Fruit fly (Drosophila melanogaster) whole organism, embryonic: ENCODE data around the gene kay.

ENCODE experiments used
- Awh ChIP-seq: fragments of 200-800 bp; sonication (Bioruptor generic); IDR thresholded peaks from 2 replicates; pipeline ENCODE4, ENCODE4 v1.3.6; 2022; ENCODE audit warnings: missing biosample characterization, missing genetic modification characterization
- CG10267 ChIP-seq: fragments of 200-800 bp; sonication (Bioruptor generic); optimal IDR thresholded peaks from 2 replicates; lab custom pipeline; 2018; ENCODE audit warnings: missing biosample characterization, mild to moderate bottlenecking, missing genetic modification characterization, moderate library complexity
- CG10654 ChIP-seq: fragments of 200-800 bp; sonication (Bioruptor generic); optimal IDR thresholded peaks from 2 replicates; lab custom pipeline; 2016; ENCODE audit warnings: missing biosample characterization, missing genetic modification characterization
- CG1233 ChIP-seq: fragments of 200-800 bp; sonication (Bioruptor generic); optimal IDR thresholded peaks from 4 replicates; lab custom pipeline; 2018; ENCODE audit warnings: missing biosample characterization, mild to moderate bottlenecking, missing genetic modification characterization
- CG12659 ChIP-seq: fragments of 200-800 bp; sonication (Bioruptor generic); optimal IDR thresholded peaks from 3 replicates; lab custom pipeline; 2017; ENCODE audit warnings: mild to moderate bottlenecking, missing biosample characterization, missing genetic modification reagents, missing genetic modification characterization
- CG12769 ChIP-seq: fragments of 200-800 bp; sonication (Bioruptor generic); optimal IDR thresholded peaks from 2 replicates; lab custom pipeline; 2019; ENCODE audit warnings: missing biosample characterization, mild to moderate bottlenecking, missing genetic modification characterization, moderate library complexity
- CG13296 ChIP-seq: fragments of 200-800 bp; sonication (Bioruptor generic); optimal IDR thresholded peaks from 3 replicates; lab custom pipeline; 2018; ENCODE audit warnings: missing biosample characterization, mild to moderate bottlenecking, missing genetic modification characterization
- CG13424 ChIP-seq: fragments of 200-800 bp; sonication (Bioruptor generic); optimal IDR thresholded peaks from 2 replicates; lab custom pipeline; 2019; ENCODE audit warnings: missing biosample characterization, mild to moderate bottlenecking, missing genetic modification characterization, moderate library complexity
- CG14860 ChIP-seq: fragments of 200-800 bp; sonication (Bioruptor generic); IDR thresholded peaks from 3 replicates; pipeline ENCODE4 v1.3.6; 2022; ENCODE audit warnings: missing biosample characterization, missing genetic modification characterization; ENCODE audit not compliant: partially characterized antibody
- CG1647 ChIP-seq: fragments of 200-800 bp; sonication (Bioruptor generic); optimal IDR thresholded peaks from 3 replicates; lab custom pipeline; 2016; ENCODE audit warnings: missing biosample characterization, missing genetic modification characterization
- CG16815 ChIP-seq: fragments of 200-800 bp; sonication (Bioruptor generic); optimal IDR thresholded peaks from 3 replicates; lab custom pipeline; 2017; ENCODE audit warnings: missing biosample characterization, mild to moderate bottlenecking, missing genetic modification characterization
- CG17361 ChIP-seq: fragments of 200-800 bp; sonication (Bioruptor generic); IDR thresholded peaks from 3 replicates; pipeline ENCODE4 v1.3.6; 2022; ENCODE audit warnings: missing biosample characterization, missing genetic modification characterization
- CG17385 ChIP-seq: fragments of 200-800 bp; sonication (Bioruptor generic); optimal IDR thresholded peaks from 3 replicates; lab custom pipeline; 2018; ENCODE audit warnings: missing biosample characterization, mild to moderate bottlenecking, missing genetic modification characterization
- CG18476 ChIP-seq: fragments of 200-800 bp; sonication (Bioruptor generic); optimal IDR thresholded peaks from 2 replicates; lab custom pipeline; 2016; ENCODE audit warnings: missing biosample characterization, mild to moderate bottlenecking, missing genetic modification characterization
- CG2120 ChIP-seq: fragments of 200-800 bp; sonication (Bioruptor generic); optimal IDR thresholded peaks from 3 replicates; lab custom pipeline; 2016; ENCODE audit warnings: missing biosample characterization, missing genetic modification characterization
- CG30020 ChIP-seq: fragments of 200-800 bp; optimal IDR thresholded peaks from 2 replicates; lab custom pipeline; 2019; ENCODE audit warnings: missing biosample characterization, mild to moderate bottlenecking, missing genetic modification characterization, moderate library complexity
- CG30431 ChIP-seq: fragments of 200-800 bp; sonication (Bioruptor generic); optimal IDR thresholded peaks from 2 replicates; lab custom pipeline; 2017; ENCODE audit warnings: missing biosample characterization, missing genetic modification characterization
- CG6254 ChIP-seq: fragments of 200-800 bp; sonication (Bioruptor generic); optimal IDR thresholded peaks from 3 replicates; lab custom pipeline; 2017; ENCODE audit warnings: mild to moderate bottlenecking, missing biosample characterization, missing genetic modification reagents, missing genetic modification characterization
- CG6813 ChIP-seq: fragments of 200-800 bp; sonication (Bioruptor generic); optimal IDR thresholded peaks from 2 replicates; lab custom pipeline; 2017; ENCODE audit warnings: missing biosample characterization, missing genetic modification characterization, mild to moderate bottlenecking, moderate library complexity, missing genetic modification reagents
- CG7786 ChIP-seq: fragments of 200-800 bp; sonication (Bioruptor generic); optimal IDR thresholded peaks from 2 replicates; lab custom pipeline; 2016; ENCODE audit warnings: missing biosample characterization, missing genetic modification characterization
- CG8924 ChIP-seq: fragments of 200-800 bp; optimal IDR thresholded peaks from 3 replicates; lab custom pipeline; 2019; ENCODE audit warnings: missing biosample characterization, mild to moderate bottlenecking, missing genetic modification characterization, moderate library complexity
- CG9727 ChIP-seq: fragments of 200-800 bp; sonication (Bioruptor generic); optimal IDR thresholded peaks from 3 replicates; lab custom pipeline; 2017; ENCODE audit warnings: missing biosample characterization, mild to moderate bottlenecking, missing genetic modification characterization
- CG9817 ChIP-seq: fragments of 200-800 bp; sonication (Bioruptor generic); optimal IDR thresholded peaks from 2 replicates; lab custom pipeline; 2018; ENCODE audit warnings: missing biosample characterization, mild to moderate bottlenecking, missing genetic modification characterization, moderate library complexity
- Deaf1 ChIP-seq: fragments of 200-800 bp; optimal IDR thresholded peaks from 3 replicates; lab custom pipeline; 2019; ENCODE audit warnings: missing biosample characterization, mild to moderate bottlenecking, missing genetic modification characterization, moderate library complexity
- Dek ChIP-seq: fragments of 200-800 bp; sonication (Bioruptor generic); optimal IDR thresholded peaks from 3 replicates; lab custom pipeline; 2019; ENCODE audit warnings: missing biosample characterization, mild to moderate bottlenecking, missing genetic modification characterization, moderate library complexity
- E2f1 ChIP-seq: fragments of 200-800 bp; sonication (Bioruptor generic); IDR thresholded peaks from 2 replicates; pipeline ENCODE4 v1.3.6; 2022; ENCODE audit warnings: missing biosample characterization, missing genetic modification characterization
- Fer1 ChIP-seq: fragments of 200-800 bp; sonication (Bioruptor generic); optimal IDR thresholded peaks from 2 replicates; lab custom pipeline; 2017; ENCODE audit warnings: missing biosample characterization, mild to moderate bottlenecking, missing genetic modification characterization
- Hand ChIP-seq: fragments of 200-800 bp; sonication (Bioruptor generic); optimal IDR thresholded peaks from 2 replicates; lab custom pipeline; 2017; ENCODE audit warnings: mild to moderate bottlenecking, missing biosample characterization, missing genetic modification reagents, missing genetic modification characterization
- Max ChIP-seq: fragments of 200-800 bp; sonication (Bioruptor generic); optimal IDR thresholded peaks from 2 replicates; lab custom pipeline; 2016; ENCODE audit warnings: missing biosample characterization, mild to moderate bottlenecking, missing genetic modification characterization
- Med ChIP-seq: fragments of 200-800 bp; sonication (Bioruptor generic); peaks from one replicate; lab custom pipeline; 2016; ENCODE audit warnings: missing biosample characterization, missing genetic modification characterization, mild to moderate bottlenecking, inconsistent platforms, moderate library complexity
- Meics ChIP-seq: fragments of 200-800 bp; sonication (Bioruptor generic); optimal IDR thresholded peaks from 2 replicates; lab custom pipeline; 2017; ENCODE audit warnings: missing biosample characterization, mild to moderate bottlenecking, missing genetic modification characterization
- PHDP ChIP-seq: fragments of 200-800 bp; sonication (Bioruptor generic); optimal IDR thresholded peaks from 3 replicates; lab custom pipeline; 2018; ENCODE audit warnings: missing biosample characterization, mild to moderate bottlenecking, missing genetic modification characterization, moderate library complexity
- caup ChIP-seq: fragments of 200-800 bp; sonication (Bioruptor generic); optimal IDR thresholded peaks from 3 replicates; lab custom pipeline; 2017; ENCODE audit warnings: missing biosample characterization, mild to moderate bottlenecking, missing genetic modification characterization, moderate library complexity; ENCODE audit not compliant: severe bottlenecking
- da ChIP-seq: fragments of 200-800 bp; sonication (Bioruptor generic); optimal IDR thresholded peaks from 2 replicates; lab custom pipeline; 2016; ENCODE audit warnings: missing biosample characterization, missing genetic modification characterization
- dan ChIP-seq: fragments of 200-800 bp; sonication (Bioruptor generic); IDR thresholded peaks from 2 replicates; pipeline ENCODE4 v1.3.6; 2022; ENCODE audit warnings: missing biosample characterization, missing genetic modification characterization
- danr ChIP-seq: fragments of 200-800 bp; sonication (Bioruptor generic); IDR thresholded peaks from 2 replicates; pipeline ENCODE4 v1.3.6; 2022; ENCODE audit warnings: missing biosample characterization, missing genetic modification characterization
- jing ChIP-seq: fragments of 200-800 bp; sonication (Bioruptor generic); optimal IDR thresholded peaks from 2 replicates; lab custom pipeline; 2018; ENCODE audit warnings: missing biosample characterization, mild to moderate bottlenecking, missing genetic modification characterization
- lbe ChIP-seq: fragments of 200-800 bp; sonication (Bioruptor generic); optimal IDR thresholded peaks from 2 replicates; lab custom pipeline; 2016; ENCODE audit warnings: missing biosample characterization, mild to moderate bottlenecking, missing genetic modification characterization
- nerfin-1 ChIP-seq: fragments of 200-800 bp; sonication (Bioruptor generic); optimal IDR thresholded peaks from 3 replicates; lab custom pipeline; 2019; ENCODE audit warnings: missing biosample characterization, mild to moderate bottlenecking, missing genetic modification characterization, moderate library complexity
- pan ChIP-seq, 4 experiments: fragments of >200 bp in 3 of 4; fragments of 200-800 bp in 1 of 4; sonication (Bioruptor generic) in 1 of 4; optimal IDR thresholded peaks in 3 of 4; IDR thresholded peaks in 1 of 4; 2 replicates each; pipeline versions ENCODE4 v1.3.6 to Lab custom; 2017 to 2022; ENCODE audit warnings: missing biosample characterization in 2 of 4, missing genetic modification characterization in 2 of 4, mixed read lengths in 1 of 4
- pfk ChIP-seq: fragments of 200-800 bp; sonication (Bioruptor generic); optimal IDR thresholded peaks from 2 replicates; lab custom pipeline; 2018; ENCODE audit warnings: missing biosample characterization, mild to moderate bottlenecking, missing genetic modification characterization, moderate library complexity
- sens ChIP-seq: fragments of 200-800 bp; sonication (Bioruptor generic); peaks from one replicate; lab custom pipeline; 2016; ENCODE audit warnings: missing biosample characterization, missing genetic modification characterization
- shn ChIP-seq: fragments of 200-800 bp; sonication (Bioruptor generic); optimal IDR thresholded peaks from 3 replicates; lab custom pipeline; 2016; ENCODE audit warnings: missing biosample characterization, missing genetic modification characterization
- sim ChIP-seq: fragments of 200-800 bp; sonication (Bioruptor generic); IDR thresholded peaks from 2 replicates; pipeline ENCODE4 v1.3.6; 2022; ENCODE audit warnings: missing biosample characterization, missing genetic modification characterization
- so ChIP-seq: fragments of 200-800 bp; sonication (Bioruptor generic); IDR thresholded peaks from 3 replicates; pipeline ENCODE4 v1.3.6; 2022; ENCODE audit warnings: missing biosample characterization, missing genetic modification characterization
- sob ChIP-seq: fragments of 200-800 bp; sonication (Bioruptor generic); IDR thresholded peaks from 2 replicates; pipeline ENCODE4 v1.3.6; 2022; ENCODE audit warnings: missing biosample characterization, missing genetic modification characterization
- sug ChIP-seq: fragments of 200-800 bp; optimal IDR thresholded peaks from 2 replicates; lab custom pipeline; 2019; ENCODE audit warnings: missing biosample characterization, mild to moderate bottlenecking, missing genetic modification characterization, moderate library complexity
- unpg ChIP-seq: fragments of 200-800 bp; sonication (Bioruptor generic); optimal IDR thresholded peaks from 3 replicates; lab custom pipeline; 2018; ENCODE audit warnings: missing biosample characterization, mild to moderate bottlenecking, missing genetic modification characterization, moderate library complexity
- wor ChIP-seq: fragments of 200-800 bp; sonication (Bioruptor generic); IDR thresholded peaks from 2 replicates; pipeline ENCODE4 v1.3.6; 2022; ENCODE audit warnings: missing biosample characterization, missing genetic modification characterization
- zen ChIP-seq: fragments of 200-800 bp; sonication (Bioruptor generic); optimal IDR thresholded peaks from 3 replicates; lab custom pipeline; 2018; ENCODE audit warnings: missing biosample characterization, mild to moderate bottlenecking, missing genetic modification characterization, moderate library complexity

kay gene

DNA sequence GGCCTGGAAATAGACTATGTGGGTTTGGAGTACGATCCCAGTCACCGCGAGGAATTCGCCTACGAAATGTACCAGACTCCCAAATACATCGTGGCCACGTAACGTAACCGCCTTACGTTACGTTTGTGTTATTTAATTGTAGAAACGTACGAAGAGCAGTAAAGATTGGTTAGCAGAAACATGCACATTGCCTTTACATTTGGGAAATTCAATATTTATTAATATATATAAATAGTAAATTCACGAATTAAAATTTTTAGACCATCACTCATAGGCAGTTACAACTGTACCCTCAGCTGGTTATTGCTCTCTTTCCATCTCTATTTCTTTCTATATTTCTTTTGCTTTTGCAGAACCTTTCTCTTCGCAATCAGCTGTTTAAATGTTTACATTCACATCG lies 27.9 kb upstream of the kay start, which contains the start of gene Gnpnat (continued):
- TF ChIP-seq da (GFP tag; lab: Kevin White, UChicago) = no peak
- TF ChIP-seq sob (GFP tag; lab: Robert Waterston, UW) = no peak
- no peak for TF ChIP-seq sim
- no peak for TF ChIP-seq dan (GFP tag; lab: Robert Waterston, UW)
- peak; percentile 48 for TF ChIP-seq CG16815 (GFP tag; lab: Kevin White, UChicago)
- TF ChIP-seq CG17361 = no peak
- peak; percentile 55 for TF ChIP-seq CG1233 (GFP tag; lab: Kevin White, UChicago)
- TF ChIP-seq CG12659 (GFP tag; lab: Kevin White, UChicago) = peak; percentile 55
- TF ChIP-seq jing (GFP tag; lab: Kevin White, UChicago) = no peak
- TF ChIP-seq wor (GFP tag; lab: Robert Waterston, UW) = no peak
- peak; percentile 17 for TF ChIP-seq nerfin-1 (tag; lab: Kevin White, UChicago)
- TF ChIP-seq PHDP (tag; lab: Kevin White, UChicago) = peak; percentile 67
- TF ChIP-seq Med (GFP tag; lab: Kevin White, UChicago) = peak; percentile 44
- peak; percentile 26 for TF ChIP-seq Deaf1 (tag; lab: Kevin White, UChicago)
- TF ChIP-seq caup = peak; percentile 48
- peak; percentile 5 for TF ChIP-seq CG30431
- TF ChIP-seq Awh (GFP tag; lab: Robert Waterston, UW) = no peak
- peak; percentile 57 for TF ChIP-seq CG8924 (tag; lab: Kevin White, UChicago)
- no peak for TF ChIP-seq shn (GFP tag; lab: Kevin White, UChicago)
- TF ChIP-seq CG18476 (GFP tag; lab: Kevin White, UChicago) = peak; percentile 18
- TF ChIP-seq CG17385 = peak; percentile 48
- peak; percentile 19 for TF ChIP-seq sug
- no peak for TF ChIP-seq CG1647 (GFP tag; lab: Kevin White, UChicago)
- peak; percentile 80 for TF ChIP-seq sens (GFP tag; lab: Kevin White, UChicago)
- peak; percentile 46 for TF ChIP-seq CG9817 (tag; lab: Kevin White, UChicago)
- TF ChIP-seq CG13424 = peak; percentile 68
- peak; percentile 31 for TF ChIP-seq zen (tag; lab: Kevin White, UChicago)
- TF ChIP-seq so = no peak
- TF ChIP-seq unpg = peak; percentile 80
- peak; percentile 21 for TF ChIP-seq CG12769 (tag; lab: Kevin White, UChicago)
- TF ChIP-seq Hand (GFP tag; lab: Kevin White, UChicago) = peak; percentile 38
- peak; percentile 61 for TF ChIP-seq CG6813 (GFP tag; lab: Kevin White, UChicago)
- peak; percentile 57 for TF ChIP-seq CG6254 (GFP tag; lab: Kevin White, UChicago)
- peak; percentile 46 for TF ChIP-seq CG10267 (tag; lab: Kevin White, UChicago)
- TF ChIP-seq E2f1 = no peak
- TF ChIP-seq CG7786 (GFP tag; lab: Kevin White, UChicago) = no peak
- peak; percentile 73 for TF ChIP-seq Meics (GFP tag; lab: Kevin White, UChicago)
- TF ChIP-seq Dek = peak; percentile 51
- TF ChIP-seq CG13296 (GFP tag; lab: Kevin White, UChicago) = peak; percentile 50
- TF ChIP-seq pan (optimal IDR thresholded peaks at IDR 0.05; lab: Kevin White, UChicago) = no peak
- TF ChIP-seq pan (GFP tag; optimal IDR thresholded peaks at IDR 0.05 in 1 of 2, IDR thresholded peaks at IDR 0.05 in 1 of 2) = no peak
- peak; percentile 34 for TF ChIP-seq lbe (GFP tag; lab: Kevin White, UChicago)
- peak; percentile 6 for TF ChIP-seq Max (GFP tag; lab: Kevin White, UChicago)
- TF ChIP-seq CG2120 = peak; percentile 58
- TF ChIP-seq pfk (GFP tag; lab: Kevin White, UChicago) = no peak
- TF ChIP-seq CG14860 (GFP tag; lab: Robert Waterston, UW) = no peak
- peak; percentile 66 for TF ChIP-seq Fer1
- TF ChIP-seq danr = no peak
- peak; percentile 60 for TF ChIP-seq CG9727 (GFP tag; lab: Kevin White, UChicago)
- TF ChIP-seq CG10654 (GFP tag; lab: Kevin White, UChicago) = peak; percentile 27
- TF ChIP-seq CG30020 (tag; lab: Kevin White, UChicago) = no peak
